Fruit fly (Drosophila melanogaster) Kc167 (cell line): ENCODE data around the gene CG12520.

ENCODE experiments used
- Myc ChIP-seq: fragments of >200 bp; optimal IDR thresholded peaks from 2 replicates; lab custom pipeline; 2017; ENCODE audit warnings: missing external identifiers
- Sin3A ChIP-seq: fragments of >200 bp; optimal IDR thresholded peaks from 2 replicates; lab custom pipeline; 2018; ENCODE audit warnings: missing external identifiers
- psq ChIP-seq: fragments of >200 bp; optimal IDR thresholded peaks from 2 replicates; lab custom pipeline; 2017; ENCODE audit warnings: missing external identifiers

DNA sequence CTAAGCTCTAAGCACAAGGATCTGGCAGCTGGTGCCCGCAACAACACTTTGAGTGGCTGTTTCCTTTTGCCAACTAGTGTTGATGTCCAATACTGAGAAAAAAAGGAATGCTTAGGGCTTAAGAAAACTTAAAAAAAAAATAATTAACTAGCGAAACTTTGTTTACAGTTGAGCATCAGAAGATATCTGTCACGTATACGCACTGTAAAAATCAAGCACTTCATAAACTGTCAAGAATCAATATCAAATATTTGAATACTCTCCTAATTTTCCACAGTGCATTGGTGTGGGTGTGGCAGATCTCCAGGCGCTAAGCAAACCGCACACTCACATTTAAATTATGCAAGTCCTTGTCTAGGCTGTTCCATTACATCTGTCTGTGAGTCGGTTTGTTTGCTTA lies 28.3 kb downstream of the CG12520 start:
- no peak for TF ChIP-seq psq
- no peak for TF ChIP-seq Myc (lab: Kevin White, UChicago)
- no peak for TF ChIP-seq Sin3A (lab: Kevin White, UChicago)
